Worm (Caenorhabditis elegans) whole organism, L4 larva: ENCODE data around the gene srsx-17.

Source experiments
- D1046.2 ChIP-seq: fragments of 200-800 bp; sonication (Bioruptor generic); IDR thresholded peaks from 2 replicates; pipeline ENCODE4 v1.3.6; 2022; ENCODE audit warnings: missing genetic modification characterization, missing compliant biosample characterization
- F26F4.8 ChIP-seq: fragments of 200-800 bp; sonication (Bioruptor generic); conservative IDR thresholded peaks from 2 replicates; pipeline ENCODE4 v1.3.6; 2022; ENCODE audit warnings: missing genetic modification characterization, missing compliant biosample characterization
- F44E2.7 ChIP-seq: fragments of 200-800 bp; sonication (Bioruptor generic); IDR thresholded peaks from 2 replicates; pipeline ENCODE4 v2.1.2; 2022; ENCODE audit warnings: missing genetic modification characterization, missing compliant biosample characterization
- T20F7.1 ChIP-seq: fragments of 200-800 bp; sonication (Bioruptor generic); optimal IDR thresholded peaks from 2 replicates; lab custom pipeline; 2018; ENCODE audit warnings: mild to moderate bottlenecking, missing genetic modification characterization, missing compliant biosample characterization
- T26A8.4 ChIP-seq: fragments of 200-800 bp; sonication (Bioruptor generic); IDR thresholded peaks from 2 replicates; pipeline ENCODE4 v1.3.6; 2022; ENCODE audit warnings: missing genetic modification characterization, missing compliant biosample characterization
- Y105C5A.15 ChIP-seq: fragments of 200-800 bp; sonication (Bioruptor generic); IDR thresholded peaks from 2 replicates; pipeline ENCODE4 v1.3.6; 2022; ENCODE audit warnings: missing genetic modification characterization, missing compliant biosample characterization
- ZK337.2 ChIP-seq: fragments of 200-800 bp; sonication (Bioruptor generic); IDR thresholded peaks from 2 replicates; pipeline ENCODE4 v1.3.6; 2022; ENCODE audit warnings: missing genetic modification reagents, missing genetic modification characterization, missing compliant biosample characterization
- aha-1 ChIP-seq: fragments of 150-350 bp; peaks from one replicate; lab custom pipeline; 2014; ENCODE audit warnings: missing biosample characterization, missing genetic modification characterization
- ama-1 ChIP-seq: fragments of 150-350 bp; optimal IDR thresholded peaks from 2 replicates; lab custom pipeline; 2014; ENCODE audit warnings: inconsistent platforms, mixed read lengths
- arid-1 ChIP-seq: fragments of 200-800 bp; sonication (Bioruptor generic); conservative IDR thresholded peaks from 2 replicates; pipeline ENCODE4 v1.3.6; 2022; ENCODE audit warnings: missing genetic modification reagents, missing genetic modification characterization, missing compliant biosample characterization
- ceh-28 ChIP-seq: fragments of 150-350 bp; optimal IDR thresholded peaks from 2 replicates; lab custom pipeline; 2014; ENCODE audit warnings: missing biosample characterization, missing genetic modification reagents, missing genetic modification characterization
- ceh-44 ChIP-seq: fragments of 200-800 bp; sonication (Bioruptor generic); IDR thresholded peaks from 2 replicates; pipeline ENCODE4 v1.3.6; 2022; ENCODE audit warnings: missing genetic modification reagents, missing genetic modification characterization, missing compliant biosample characterization
- ceh-62 ChIP-seq: sonication (generic microtip); optimal IDR thresholded peaks from 2 replicates; lab custom pipeline; 2017; ENCODE audit warnings: missing biosample characterization, missing genetic modification characterization
- ces-1 ChIP-seq: fragments of 150-350 bp; sonication (generic microtip); optimal IDR thresholded peaks from 4 replicates; lab custom pipeline; 2014; ENCODE audit warnings: missing biosample characterization, missing genetic modification reagents, missing genetic modification characterization
- cey-2 ChIP-seq: sonication (generic microtip); optimal IDR thresholded peaks from 3 replicates; lab custom pipeline; 2017; ENCODE audit warnings: missing genetic modification characterization, mild to moderate bottlenecking, missing compliant biosample characterization, antibody characterized with exemption, borderline replicate concordance; ENCODE audit not compliant: insufficient read depth
- ctbp-1 ChIP-seq: fragments of 200-800 bp; sonication (Bioruptor generic); IDR thresholded peaks from 2 replicates; pipeline ENCODE4 v1.3.6; 2022; ENCODE audit warnings: missing genetic modification reagents, missing genetic modification characterization, missing compliant biosample characterization
- daf-12 ChIP-seq: fragments of 150-350 bp; optimal IDR thresholded peaks from 2 replicates; lab custom pipeline; 2014; ENCODE audit warnings: missing biosample characterization, missing genetic modification reagents, missing genetic modification characterization
- daf-16 ChIP-seq, 3 experiments: sonication (generic microtip); optimal IDR thresholded peaks; 2 replicates each; lab custom pipeline; 2016 to 2017; ENCODE audit warnings: missing genetic modification characterization in 3 of 3, missing genetic modification reagents in 3 of 3, mild to moderate bottlenecking in 2 of 3, missing compliant biosample characterization in 2 of 3, missing biosample characterization in 1 of 3, moderate library complexity in 1 of 3
- fkh-10 ChIP-seq: fragments of 150-350 bp; optimal IDR thresholded peaks from 2 replicates; lab custom pipeline; 2014; ENCODE audit warnings: missing biosample characterization, missing genetic modification reagents, missing genetic modification characterization
- hlh-11 ChIP-seq: fragments of 200-800 bp; sonication (Bioruptor generic); optimal IDR thresholded peaks from 2 replicates; lab custom pipeline; 2018; ENCODE audit warnings: mild to moderate bottlenecking, missing genetic modification characterization, missing compliant biosample characterization
- hlh-30 ChIP-seq: sonication (generic microtip); optimal IDR thresholded peaks from 2 replicates; lab custom pipeline; 2017; ENCODE audit warnings: antibody characterized with exemption, mild to moderate bottlenecking, missing genetic modification characterization, missing compliant biosample characterization; ENCODE audit not compliant: insufficient read depth
- lin-1 ChIP-seq: fragments of 200-800 bp; sonication (Bioruptor generic); IDR thresholded peaks from 2 replicates; pipeline ENCODE4 v1.3.6; 2022; ENCODE audit warnings: missing genetic modification reagents, missing genetic modification characterization, missing compliant biosample characterization
- lin-13 ChIP-seq: fragments of 150-350 bp; optimal IDR thresholded peaks from 2 replicates; lab custom pipeline; 2014; ENCODE audit warnings: missing biosample characterization, missing genetic modification reagents, missing genetic modification characterization
- lin-29 ChIP-seq: fragments of 200-800 bp; sonication (Bioruptor generic); IDR thresholded peaks from 2 replicates; pipeline ENCODE4 v1.3.6; 2022; ENCODE audit warnings: missing genetic modification reagents, missing genetic modification characterization, missing compliant biosample characterization
- lin-38 ChIP-seq: fragments of 200-800 bp; sonication (Bioruptor generic); IDR thresholded peaks from 2 replicates; pipeline ENCODE4 v1.3.6; 2022; ENCODE audit warnings: missing genetic modification reagents, missing genetic modification characterization, missing compliant biosample characterization
- lsy-2 ChIP-seq, 2 experiments: fragments of 150-350 bp in 1 of 2; sonication (generic microtip) in 1 of 2; optimal IDR thresholded peaks; 2 replicates each; lab custom pipeline; 2014 to 2017; ENCODE audit warnings: missing biosample characterization in 2 of 2, missing genetic modification characterization in 2 of 2
- madf-9 ChIP-seq: fragments of 200-800 bp; sonication (Bioruptor generic); conservative IDR thresholded peaks from 2 replicates; pipeline ENCODE4 v1.3.6; 2022; ENCODE audit warnings: missing genetic modification reagents, missing genetic modification characterization, missing compliant biosample characterization
- mdt-29 ChIP-seq: fragments of 200-800 bp; sonication (Bioruptor generic); IDR thresholded peaks from 2 replicates; pipeline ENCODE4 v1.3.6; 2022; ENCODE audit warnings: missing genetic modification reagents, missing genetic modification characterization, missing compliant biosample characterization
- mep-1 ChIP-seq: fragments of 150-350 bp; sonication (generic microtip); optimal IDR thresholded peaks from 3 replicates; lab custom pipeline; 2014; ENCODE audit warnings: missing biosample characterization, missing genetic modification characterization
- mxl-3 ChIP-seq: fragments of 200-800 bp; sonication (Bioruptor generic); optimal IDR thresholded peaks from 2 replicates; lab custom pipeline; 2018; ENCODE audit warnings: mild to moderate bottlenecking, missing genetic modification characterization, missing compliant biosample characterization
- nhr-41 ChIP-seq: fragments of 200-800 bp; sonication (Bioruptor generic); IDR thresholded peaks from 2 replicates; pipeline ENCODE4 v1.3.6; 2022; ENCODE audit warnings: missing genetic modification reagents, missing genetic modification characterization, missing compliant biosample characterization
- nhr-42 ChIP-seq: fragments of 200-800 bp; sonication (Bioruptor generic); IDR thresholded peaks from 2 replicates; pipeline ENCODE4 v1.3.6; 2022; ENCODE audit warnings: missing genetic modification characterization, missing compliant biosample characterization
- nhr-48 ChIP-seq: sonication (generic microtip); optimal IDR thresholded peaks from 2 replicates; lab custom pipeline; 2016; ENCODE audit warnings: mild to moderate bottlenecking, missing genetic modification characterization, missing compliant biosample characterization
- nhr-77 ChIP-seq: fragments of 150-350 bp; optimal IDR thresholded peaks from 2 replicates; lab custom pipeline; 2014; ENCODE audit warnings: missing biosample characterization, missing genetic modification characterization
- php-3 ChIP-seq: fragments of 200-800 bp; sonication (Bioruptor generic); IDR thresholded peaks from 2 replicates; pipeline ENCODE4 v1.3.6; 2022; ENCODE audit warnings: missing genetic modification reagents, missing genetic modification characterization, missing compliant biosample characterization
- pqm-1 ChIP-seq: sonication (generic microtip); optimal IDR thresholded peaks from 2 replicates; lab custom pipeline; 2017; ENCODE audit warnings: missing biosample characterization, missing genetic modification characterization
- rbr-2 ChIP-seq: sonication (generic microtip); optimal IDR thresholded peaks from 2 replicates; lab custom pipeline; 2016; ENCODE audit warnings: missing genotype, missing genetic modification characterization, missing compliant biosample characterization
- sdz-12 ChIP-seq: fragments of 200-800 bp; sonication (Bioruptor generic); optimal IDR thresholded peaks from 2 replicates; lab custom pipeline; 2018; ENCODE audit warnings: mild to moderate bottlenecking, missing genetic modification characterization, missing compliant biosample characterization
- set-16 ChIP-seq: fragments of 200-800 bp; sonication (Bioruptor generic); IDR thresholded peaks from 2 replicates; pipeline ENCODE4 v1.3.6; 2022; ENCODE audit warnings: missing genetic modification reagents, missing genetic modification characterization, missing compliant biosample characterization
- skn-1 ChIP-seq: fragments of 150-350 bp; optimal IDR thresholded peaks from 2 replicates; lab custom pipeline; 2014; ENCODE audit warnings: missing biosample characterization, missing genetic modification characterization
- tag-97 ChIP-seq: fragments of 200-800 bp; sonication (Bioruptor generic); IDR thresholded peaks from 2 replicates; pipeline ENCODE4 v1.3.6; 2022; ENCODE audit warnings: missing genetic modification characterization, missing compliant biosample characterization
- unc-62 ChIP-seq, 3 experiments: fragments of 150-350 bp in 1 of 3; sonication (generic microtip); optimal IDR thresholded peaks in 2 of 3; peaks in 1 of 3; 1 replicate in 1 of 3; 2 replicates in 2 of 3; lab custom pipeline; 2014 to 2017; ENCODE audit warnings: missing biosample characterization in 3 of 3, missing genetic modification characterization in 3 of 3, missing genetic modification reagents in 3 of 3, missing genotype in 1 of 3
- vab-7 ChIP-seq: fragments of 200-800 bp; sonication (Bioruptor generic); IDR thresholded peaks from 2 replicates; pipeline ENCODE4 v1.3.6; 2022; ENCODE audit warnings: missing genetic modification reagents, missing genetic modification characterization, missing compliant biosample characterization
- zag-1 ChIP-seq: fragments of 150-350 bp; optimal IDR thresholded peaks from 2 replicates; lab custom pipeline; 2014; ENCODE audit warnings: missing biosample characterization, missing genetic modification characterization
- zip-11 ChIP-seq: fragments of 200-800 bp; sonication (Bioruptor generic); IDR thresholded peaks from 2 replicates; pipeline ENCODE4 v1.3.6; 2022; ENCODE audit warnings: missing genetic modification characterization, missing compliant biosample characterization
- ztf-11 ChIP-seq: fragments of 150-350 bp; optimal IDR thresholded peaks from 2 replicates; lab custom pipeline; 2014; ENCODE audit warnings: missing biosample characterization, missing genetic modification characterization

The srsx-17 gene

DNA sequence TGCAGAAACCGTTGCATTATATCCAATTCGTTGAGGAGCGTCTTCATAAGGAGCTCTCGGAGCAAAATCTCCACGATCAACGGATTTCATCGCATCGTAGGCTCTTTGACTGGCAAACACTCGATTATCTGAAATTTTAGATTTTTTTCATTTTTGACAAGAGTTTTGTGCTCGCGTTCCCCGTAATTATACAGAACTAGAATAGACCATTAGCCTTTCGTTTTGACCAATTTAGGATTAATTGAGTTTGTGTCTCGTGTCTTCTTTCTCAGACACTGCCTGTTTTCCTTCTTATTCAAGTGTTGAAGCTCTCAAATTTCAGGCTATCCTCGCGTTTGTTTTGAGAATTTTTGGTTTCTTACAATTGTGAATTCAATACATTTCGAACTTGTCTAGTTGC lies 35.6 kb downstream of the srsx-17 start:
- TF ChIP-seq skn-1 (tag; lab: Kevin White, UChicago) (no peak), ceh-62 (tag; lab: Kevin White, UChicago) (no peak)

DNA sequence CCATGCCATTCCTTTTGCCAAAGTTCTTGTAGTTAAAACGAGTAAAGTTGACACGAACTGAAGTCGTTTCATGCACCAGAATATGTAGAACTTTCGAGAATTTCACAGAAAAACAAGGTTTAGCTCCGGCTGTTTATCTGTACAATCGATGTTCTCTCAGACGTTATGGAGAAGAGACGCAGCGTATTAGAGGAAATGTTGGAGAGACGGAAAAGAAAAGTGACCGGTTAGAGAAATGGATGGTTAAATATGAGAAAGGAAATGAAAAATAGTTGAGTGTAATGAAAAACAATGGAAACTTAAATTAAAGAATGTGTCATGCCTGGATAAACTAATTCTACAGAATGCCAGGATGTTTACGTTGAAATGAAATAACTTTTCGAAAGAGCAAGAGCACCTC lies 36.2 kb downstream of the srsx-17 start, which contains the start of gene pcm-1:
pcm-1 (minus strand) TSS at position 187 of the 400 bp plus-strand sequence.
- TF ChIP-seq F44E2.7 (GFP tag; lab: Robert Waterston, UW) (no peak), ama-1 (lab: Kevin White, UChicago) (no peak), cey-2 (tag; lab: Kevin White, UChicago) (no peak), unc-62 (GFP tag; optimal IDR thresholded peaks at IDR 0.05 in 1 of 2; lab: Kevin White, UChicago) (peak in 1 of 2 experiments; percentile 97), unc-62 (tag; optimal IDR thresholded peaks at IDR 0.05; lab: Kevin White, UChicago) (no peak), ctbp-1 (no peak), T26A8.4 (GFP tag; lab: Robert Waterston, UW) (no peak), hlh-30 (tag; lab: Kevin White, UChicago) (peak; percentile 30), ZK337.2 (GFP tag; lab: Robert Waterston, UW) (no peak), mdt-29 (GFP tag; lab: Robert Waterston, UW) (no peak), Y105C5A.15 (GFP tag; lab: Robert Waterston, UW) (no peak), mep-1 (tag; lab: Kevin White, UChicago) (peak; percentile 13), aha-1 (tag; lab: Kevin White, UChicago) (no peak), T20F7.1 (GFP tag; lab: Kevin White, UChicago) (no peak), nhr-42 (GFP tag; lab: Robert Waterston, UW) (no peak), hlh-11 (tag; lab: Kevin White, UChicago) (peak; percentile 59), F26F4.8 (GFP tag; lab: Robert Waterston, UW) (no peak), arid-1 (GFP tag; lab: Robert Waterston, UW) (no peak), lsy-2 (tag; optimal IDR thresholded peaks at IDR 0.05; lab: Kevin White, UChicago) (peak in 1 of 2 experiments; percentile 49), daf-16 (GFP tag; optimal IDR thresholded peaks at IDR 0.05; lab: Kevin White, UChicago) (peak in 1 of 2 experiments; percentile 71), daf-16 (tag; optimal IDR thresholded peaks at IDR 0.05; lab: Kevin White, UChicago) (peak; percentile 92), nhr-77 (tag; lab: Kevin White, UChicago) (no peak), rbr-2 (tag; lab: Kevin White, UChicago) (peak; percentile 5), php-3 (GFP tag; lab: Robert Waterston, UW) (no peak), zip-11 (no peak), ceh-28 (tag; lab: Kevin White, UChicago) (peak; percentile 42), vab-7 (no peak)

- TF ChIP-seq mxl-3 (GFP tag; lab: Kevin White, UChicago) (no peak), zip-11 (no peak), nhr-41 (GFP tag; lab: Robert Waterston, UW) (no peak), ztf-11 (tag; lab: Kevin White, UChicago) (no peak), ceh-28 (tag; lab: Kevin White, UChicago) (no peak), set-16 (no peak), sdz-12 (GFP tag; lab: Kevin White, UChicago) (no peak), tag-97 (GFP tag; lab: Robert Waterston, UW) (no peak), ceh-44 (GFP tag; lab: Robert Waterston, UW) (no peak), nhr-48 (tag; lab: Kevin White, UChicago) (no peak), lin-13 (no peak), mep-1 (tag; lab: Kevin White, UChicago) (peak; percentile 23), pqm-1 (tag; lab: Kevin White, UChicago) (no peak), lsy-2 (tag; optimal IDR thresholded peaks at IDR 0.05; lab: Kevin White, UChicago) (peak in 1 of 2 experiments; percentile 7), unc-62 (GFP tag; optimal IDR thresholded peaks at IDR 0.05 in 1 of 2; lab: Kevin White, UChicago) (peak in 1 of 2 experiments; percentile 95), unc-62 (tag; optimal IDR thresholded peaks at IDR 0.05; lab: Kevin White, UChicago) (no peak), lin-29 (GFP tag; lab: Robert Waterston, UW) (no peak), daf-12 (tag; lab: Kevin White, UChicago) (no peak), php-3 (GFP tag; lab: Robert Waterston, UW) (no peak), D1046.2 (no peak), cey-2 (tag; lab: Kevin White, UChicago) (no peak), lin-38 (GFP tag; lab: Robert Waterston, UW) (no peak), lin-1 (no peak), ces-1 (no peak), madf-9 (no peak), T20F7.1 (GFP tag; lab: Kevin White, UChicago) (no peak), zag-1 (tag; lab: Kevin White, UChicago) (no peak), fkh-10 (peak; percentile 18)
Measured at ce11 chrV:5964658-5965178, 37.3 kb downstream of the srsx-17 start.
